Worm (Caenorhabditis elegans) whole organism, L2 larva: ENCODE results near the gene Y37D8A.2.

Source experiments
- C34F6.9 ChIP-seq: fragments of 150-350 bp; optimal IDR thresholded peaks from 2 replicates; lab custom pipeline; 2014; ENCODE audit warnings: missing biosample characterization, missing genetic modification characterization
- F13H6.1 ChIP-seq: sonication (generic microtip); optimal IDR thresholded peaks from 2 replicates; lab custom pipeline; 2016; ENCODE audit warnings: missing genetic modification characterization, missing compliant biosample characterization
- R02D3.7 ChIP-seq: fragments of 150-350 bp; optimal IDR thresholded peaks from 2 replicates; lab custom pipeline; 2014; ENCODE audit warnings: missing biosample characterization, missing genetic modification characterization
- Y55F3AM.14 ChIP-seq: fragments of 200-800 bp; sonication (Bioruptor generic); optimal IDR thresholded peaks from 2 replicates; lab custom pipeline; 2018; ENCODE audit warnings: mild to moderate bottlenecking, missing genetic modification characterization, missing compliant biosample characterization
- ZK546.5 ChIP-seq: sonication (generic microtip); optimal IDR thresholded peaks from 2 replicates; lab custom pipeline; 2017; ENCODE audit warnings: missing biosample characterization, missing genetic modification characterization
- alr-1 ChIP-seq: fragments of 150-350 bp; optimal IDR thresholded peaks from 2 replicates; lab custom pipeline; 2014; ENCODE audit warnings: missing biosample characterization, missing genetic modification characterization
- aly-2 ChIP-seq: fragments of 150-350 bp; optimal IDR thresholded peaks from 2 replicates; lab custom pipeline; 2014; ENCODE audit warnings: missing biosample characterization, missing genetic modification characterization
- blmp-1 ChIP-seq: sonication (generic microtip); optimal IDR thresholded peaks from 2 replicates; lab custom pipeline; 2017; ENCODE audit warnings: missing genetic modification characterization, mild to moderate bottlenecking, missing compliant biosample characterization, antibody characterized with exemption, moderate library complexity; ENCODE audit not compliant: insufficient read depth
- ceh-16 ChIP-seq: fragments of 150-350 bp; optimal IDR thresholded peaks from 2 replicates; lab custom pipeline; 2014; ENCODE audit warnings: missing biosample characterization, missing genetic modification characterization
- ceh-82 ChIP-seq: fragments of 150-350 bp; optimal IDR thresholded peaks from 2 replicates; lab custom pipeline; 2014; ENCODE audit warnings: missing biosample characterization, missing genetic modification characterization
- crh-2 ChIP-seq: sonication (generic microtip); optimal IDR thresholded peaks from 2 replicates; lab custom pipeline; 2017; ENCODE audit warnings: missing biosample characterization, missing genetic modification characterization
- dmd-4 ChIP-seq: sonication (generic microtip); optimal IDR thresholded peaks from 2 replicates; lab custom pipeline; 2017; ENCODE audit warnings: missing biosample characterization, missing genetic modification characterization
- egl-27 ChIP-seq: sonication (generic microtip); optimal IDR thresholded peaks from 3 replicates; lab custom pipeline; 2017; ENCODE audit warnings: missing biosample characterization, missing genetic modification reagents, missing genetic modification characterization
- elt-1 ChIP-seq: fragments of 150-350 bp; optimal IDR thresholded peaks from 2 replicates; lab custom pipeline; 2014; ENCODE audit warnings: missing biosample characterization, missing genetic modification characterization
- elt-3 ChIP-seq: sonication (generic microtip); optimal IDR thresholded peaks from 2 replicates; lab custom pipeline; 2017; ENCODE audit warnings: missing biosample characterization, missing genetic modification characterization
- fos-1 ChIP-seq: fragments of 150-350 bp; optimal IDR thresholded peaks from 2 replicates; lab custom pipeline; 2014; ENCODE audit warnings: missing biosample characterization, missing genetic modification characterization
- gmeb-1 ChIP-seq: fragments of 150-350 bp; optimal IDR thresholded peaks from 2 replicates; lab custom pipeline; 2014; ENCODE audit warnings: missing biosample characterization, missing genetic modification characterization
- lin-11 ChIP-seq: fragments of 150-350 bp; sonication (generic microtip); optimal IDR thresholded peaks from 2 replicates; lab custom pipeline; 2014; ENCODE audit warnings: missing biosample characterization, missing genetic modification characterization, inconsistent platforms, mixed read lengths
- lin-13 ChIP-seq: fragments of 150-350 bp; optimal IDR thresholded peaks from 2 replicates; lab custom pipeline; 2014; ENCODE audit warnings: missing biosample characterization, missing genetic modification reagents, missing genetic modification characterization
- lsy-2 ChIP-seq, 2 experiments: fragments of 150-350 bp in 1 of 2; sonication (generic microtip) in 1 of 2; optimal IDR thresholded peaks; 2 replicates each; lab custom pipeline; 2014 to 2017; ENCODE audit warnings: missing biosample characterization in 2 of 2, missing genetic modification characterization in 2 of 2
- mab-5 ChIP-seq: fragments of 150-350 bp; optimal IDR thresholded peaks from 2 replicates; lab custom pipeline; 2014; ENCODE audit warnings: missing biosample characterization, missing genetic modification characterization
- mdl-1 ChIP-seq, 2 experiments: fragments of 150-350 bp in 1 of 2; sonication (generic microtip) in 1 of 2; optimal IDR thresholded peaks; 2 replicates each; lab custom pipeline; 2017; ENCODE audit warnings: missing biosample characterization in 2 of 2, missing genetic modification characterization in 2 of 2
- nhr-11 ChIP-seq: fragments of 150-350 bp; optimal IDR thresholded peaks from 2 replicates; lab custom pipeline; 2014; ENCODE audit warnings: missing biosample characterization, missing genetic modification characterization
- nhr-129 ChIP-seq: fragments of 150-350 bp; optimal IDR thresholded peaks from 2 replicates; lab custom pipeline; 2014; ENCODE audit warnings: missing biosample characterization, missing genetic modification characterization
- nhr-21 ChIP-seq: fragments of 150-350 bp; optimal IDR thresholded peaks from 2 replicates; lab custom pipeline; 2014; ENCODE audit warnings: missing biosample characterization, missing genetic modification characterization
- nhr-237 ChIP-seq: fragments of 150-350 bp; optimal IDR thresholded peaks from 2 replicates; lab custom pipeline; 2014; ENCODE audit warnings: missing biosample characterization, missing genetic modification characterization
- nhr-25 ChIP-seq: fragments of 150-350 bp; sonication (generic microtip); optimal IDR thresholded peaks from 3 replicates; lab custom pipeline; 2014; ENCODE audit warnings: missing biosample characterization, missing genetic modification characterization
- nhr-6 ChIP-seq: fragments of 150-350 bp; optimal IDR thresholded peaks from 2 replicates; lab custom pipeline; 2014; ENCODE audit warnings: missing biosample characterization, missing genetic modification characterization
- nhr-77 ChIP-seq: fragments of 150-350 bp; optimal IDR thresholded peaks from 2 replicates; lab custom pipeline; 2014; ENCODE audit warnings: missing biosample characterization, missing genetic modification characterization
- peb-1 ChIP-seq: fragments of 150-350 bp; optimal IDR thresholded peaks from 2 replicates; lab custom pipeline; 2014; ENCODE audit warnings: missing biosample characterization, missing genetic modification characterization
- sem-4 ChIP-seq: fragments of 150-350 bp; optimal IDR thresholded peaks from 2 replicates; lab custom pipeline; 2014; ENCODE audit warnings: missing biosample characterization, missing genetic modification reagents, missing genetic modification characterization
- skn-1 ChIP-seq: sonication (generic microtip); optimal IDR thresholded peaks from 2 replicates; lab custom pipeline; 2017; ENCODE audit warnings: missing biosample characterization, missing genetic modification characterization
- sma-3 ChIP-seq: sonication (generic microtip); optimal IDR thresholded peaks from 2 replicates; lab custom pipeline; 2016; ENCODE audit warnings: missing genetic modification reagents, missing genetic modification characterization, missing compliant biosample characterization
- sma-9 ChIP-seq, 2 experiments: fragments of 150-350 bp in 1 of 2; sonication (generic microtip) in 1 of 2; optimal IDR thresholded peaks; 2 replicates each; lab custom pipeline; 2014 to 2016; ENCODE audit warnings: missing genetic modification characterization in 2 of 2, mild to moderate bottlenecking in 1 of 2, missing biosample characterization in 1 of 2, missing compliant biosample characterization in 1 of 2, missing genetic modification reagents in 1 of 2, moderate library complexity in 1 of 2
- snpc-4 ChIP-seq: fragments of 150-350 bp; optimal IDR thresholded peaks from 2 replicates; lab custom pipeline; 2014; ENCODE audit warnings: missing biosample characterization, missing genetic modification characterization
- unc-55 ChIP-seq: fragments of 150-350 bp; sonication (generic microtip); optimal IDR thresholded peaks from 3 replicates; lab custom pipeline; 2014; ENCODE audit warnings: missing biosample characterization, missing genetic modification reagents, missing genetic modification characterization
- unc-62 ChIP-seq: fragments of 150-350 bp; optimal IDR thresholded peaks from 2 replicates; lab custom pipeline; 2014; ENCODE audit warnings: missing biosample characterization, missing genetic modification reagents, missing genetic modification characterization
- ztf-1 ChIP-seq: fragments of 200-800 bp; sonication (Bioruptor generic); conservative IDR thresholded peaks from 2 replicates; pipeline ENCODE4 v1.3.6; 2022; ENCODE audit warnings: missing genetic modification characterization, missing compliant biosample characterization
- ztf-11 ChIP-seq: sonication (generic microtip); optimal IDR thresholded peaks from 2 replicates; lab custom pipeline; 2017; ENCODE audit warnings: missing biosample characterization, missing genetic modification characterization
- ztf-4 ChIP-seq: fragments of 150-350 bp; optimal IDR thresholded peaks from 2 replicates; lab custom pipeline; 2014; ENCODE audit warnings: missing biosample characterization, missing genetic modification characterization

Gene Y37D8A.2

ce11 chrIII:12831696-12832095 lies 11.7 kb downstream of the Y37D8A.2 start:
- TF ChIP-seq sma-9 (GFP tag; optimal IDR thresholded peaks at IDR 0.05; lab: Kevin White, UChicago), result peak; percentile 39
- no peak for TF ChIP-seq sma-9 (tag; optimal IDR thresholded peaks at IDR 0.05; lab: Kevin White, UChicago)
- TF ChIP-seq sem-4 (tag; lab: Kevin White, UChicago), result no peak
- TF ChIP-seq peb-1 (tag; lab: Kevin White, UChicago), result no peak
- peak; percentile 39 for TF ChIP-seq fos-1

ce11 chrIII:12833079-12833478 lies 13.1 kb downstream of the Y37D8A.2 start:
- TF ChIP-seq unc-62 (GFP tag; lab: Kevin White, UChicago), result no peak
- TF ChIP-seq sma-9 (GFP tag; optimal IDR thresholded peaks at IDR 0.05; lab: Kevin White, UChicago), result peak; percentile 65
- no peak for TF ChIP-seq sma-9 (tag; optimal IDR thresholded peaks at IDR 0.05; lab: Kevin White, UChicago)
- no peak for TF ChIP-seq ZK546.5
- TF ChIP-seq Y55F3AM.14 (GFP tag; lab: Kevin White, UChicago), result no peak
- no peak for TF ChIP-seq mab-5 (tag; lab: Kevin White, UChicago)
- no peak for TF ChIP-seq blmp-1 (tag; lab: Kevin White, UChicago)
- no peak for TF ChIP-seq nhr-21 (tag; lab: Kevin White, UChicago)
- no peak for TF ChIP-seq ztf-1
- TF ChIP-seq unc-55, result no peak
- no peak for TF ChIP-seq F13H6.1 (tag; lab: Kevin White, UChicago)
- no peak for TF ChIP-seq ceh-16 (tag; lab: Kevin White, UChicago)
- no peak for TF ChIP-seq aly-2
- peak; percentile 28 for TF ChIP-seq fos-1
- no peak for TF ChIP-seq ceh-82 (tag; lab: Kevin White, UChicago)
- TF ChIP-seq dmd-4 (tag; lab: Kevin White, UChicago), result no peak
- no peak for TF ChIP-seq R02D3.7
- no peak for TF ChIP-seq nhr-11

- no peak for TF ChIP-seq elt-3 (tag; lab: Kevin White, UChicago)
- no peak for TF ChIP-seq snpc-4 (tag; lab: Kevin White, UChicago)
- TF ChIP-seq skn-1 (tag; lab: Kevin White, UChicago), result no peak
- no peak for TF ChIP-seq sem-4 (tag; lab: Kevin White, UChicago)
- TF ChIP-seq ceh-82 (tag; lab: Kevin White, UChicago), result no peak
- no peak for TF ChIP-seq nhr-25
- no peak for TF ChIP-seq fos-1
- TF ChIP-seq unc-62 (GFP tag; lab: Kevin White, UChicago), result no peak
- TF ChIP-seq lin-13 (GFP tag; lab: Kevin White, UChicago), result no peak
- no peak for TF ChIP-seq lin-11
These were observed 16.8 kb downstream of the Y37D8A.2 start for ce11 chrIII:12836742-12837285.

- TF ChIP-seq unc-55 (no peak), mdl-1 (tag; optimal IDR thresholded peaks at IDR 0.05; lab: Kevin White, UChicago) (no peak), ztf-11 (tag; lab: Kevin White, UChicago) (no peak), nhr-11 (no peak)
- TF ChIP-seq, all 48 proteins: peak for 0
These were observed 18.3 kb downstream of the Y37D8A.2 start for ce11 chrIII:12838299-12838698.

ce11 chrIII:12838913-12839366 lies 18.9 kb downstream of the Y37D8A.2 start, which contains the start of gene Y37D8A.4:
Gene Y37D8A.4, minus strand, starts transcription at chrIII:12838963.
- TF ChIP-seq C34F6.9 (tag; lab: Kevin White, UChicago), result peak; percentile 13
- no peak for TF ChIP-seq alr-1 (tag; lab: Kevin White, UChicago)
- TF ChIP-seq nhr-129 (tag; lab: Kevin White, UChicago), result no peak
- no peak for TF ChIP-seq nhr-6 (tag; lab: Kevin White, UChicago)
- no peak for TF ChIP-seq skn-1 (tag; lab: Kevin White, UChicago)
- TF ChIP-seq ceh-82 (tag; lab: Kevin White, UChicago), result no peak
- TF ChIP-seq Y55F3AM.14 (GFP tag; lab: Kevin White, UChicago), result no peak
- TF ChIP-seq lsy-2 (tag; optimal IDR thresholded peaks at IDR 0.05; lab: Kevin White, UChicago), result peak in 1 of 2 experiments; percentile 28
- no peak for TF ChIP-seq sma-3
- peak; percentile 68 for TF ChIP-seq sma-9 (GFP tag; optimal IDR thresholded peaks at IDR 0.05; lab: Kevin White, UChicago)
- TF ChIP-seq sma-9 (tag; optimal IDR thresholded peaks at IDR 0.05; lab: Kevin White, UChicago), result no peak
- TF ChIP-seq nhr-25, result peak; percentile 14
- peak; percentile 41 for TF ChIP-seq gmeb-1 (tag; lab: Kevin White, UChicago)
- peak; percentile 44 for TF ChIP-seq crh-2
- no peak for TF ChIP-seq blmp-1 (tag; lab: Kevin White, UChicago)
- no peak for TF ChIP-seq nhr-237 (tag; lab: Kevin White, UChicago)
- no peak for TF ChIP-seq peb-1 (tag; lab: Kevin White, UChicago)
- peak; percentile 71 for TF ChIP-seq fos-1
- TF ChIP-seq egl-27 (tag; lab: Kevin White, UChicago), result no peak
- TF ChIP-seq aly-2, result no peak
- peak in 1 of 2 experiments; percentile 57 for TF ChIP-seq mdl-1 (tag; optimal IDR thresholded peaks at IDR 0.05; lab: Kevin White, UChicago)
- TF ChIP-seq sem-4 (tag; lab: Kevin White, UChicago), result peak; percentile 73
- no peak for TF ChIP-seq ztf-4
- TF ChIP-seq nhr-77 (tag; lab: Kevin White, UChicago), result no peak
- TF ChIP-seq F13H6.1 (tag; lab: Kevin White, UChicago), result peak; percentile 21
- TF ChIP-seq elt-1 (tag; lab: Kevin White, UChicago), result no peak
- TF ChIP-seq dmd-4 (tag; lab: Kevin White, UChicago), result no peak
- TF ChIP-seq nhr-21 (tag; lab: Kevin White, UChicago), result peak; percentile 1
- TF ChIP-seq elt-3 (tag; lab: Kevin White, UChicago), result no peak
- TF ChIP-seq, all 48 proteins: peak for 11
